Fruit fly (Drosophila melanogaster) whole organism, pupa: ENCODE results near the gene Teh3.

ENCODE experiments used
- CG13204 ChIP-seq: fragments of 200-800 bp; sonication (Bioruptor generic); optimal IDR thresholded peaks from 2 replicates; lab custom pipeline; 2018; ENCODE audit warnings: missing biosample characterization, mild to moderate bottlenecking, missing genetic modification characterization, moderate library complexity
- CG14655 ChIP-seq: fragments of 200-800 bp; sonication (Bioruptor generic); optimal IDR thresholded peaks from 3 replicates; lab custom pipeline; 2017; ENCODE audit warnings: mild to moderate bottlenecking, missing biosample characterization, missing genetic modification reagents, missing genetic modification characterization
- CG4496 ChIP-seq: fragments of 200-800 bp; sonication (Bioruptor generic); IDR thresholded peaks from 3 replicates; pipeline ENCODE4 v1.3.6; 2022; ENCODE audit warnings: missing biosample characterization, missing genetic modification characterization
- fd96Ca ChIP-seq: fragments of 200-800 bp; sonication (Bioruptor generic); IDR thresholded peaks from 3 replicates; pipeline ENCODE4 v1.3.6; 2022; ENCODE audit warnings: missing biosample characterization, missing genetic modification characterization

DNA sequence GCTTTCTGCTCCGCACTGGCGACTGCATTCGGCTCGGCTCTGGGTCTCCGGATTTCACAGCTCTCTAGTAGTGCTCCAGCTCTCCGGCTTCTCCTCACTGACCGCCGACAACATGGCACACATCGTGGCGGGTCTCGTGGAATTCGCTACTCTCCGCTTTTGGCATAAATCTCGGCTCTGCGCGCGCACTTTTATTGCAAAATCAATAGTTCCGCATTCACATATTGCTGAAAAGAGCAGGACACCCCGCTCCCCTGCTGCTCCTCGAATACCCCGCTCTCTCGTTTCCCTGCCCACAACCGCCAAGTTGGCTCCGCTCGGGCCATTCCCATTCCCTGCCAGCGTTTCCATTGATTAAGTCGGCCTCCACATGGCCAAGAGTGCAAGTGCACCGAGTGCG is 796 bp upstream of the Teh3 start:
- TF ChIP-seq CG14655 (GFP tag; lab: Kevin White, UChicago): no peak
- TF ChIP-seq CG13204 (GFP tag; lab: Kevin White, UChicago): no peak
- no peak for TF ChIP-seq fd96Ca (GFP tag; lab: Robert Waterston, UW)
- no peak for TF ChIP-seq CG4496
